Worm (Caenorhabditis elegans): ENCODE measurements around the gene srr-6.

Gene srr-6

DNA sequence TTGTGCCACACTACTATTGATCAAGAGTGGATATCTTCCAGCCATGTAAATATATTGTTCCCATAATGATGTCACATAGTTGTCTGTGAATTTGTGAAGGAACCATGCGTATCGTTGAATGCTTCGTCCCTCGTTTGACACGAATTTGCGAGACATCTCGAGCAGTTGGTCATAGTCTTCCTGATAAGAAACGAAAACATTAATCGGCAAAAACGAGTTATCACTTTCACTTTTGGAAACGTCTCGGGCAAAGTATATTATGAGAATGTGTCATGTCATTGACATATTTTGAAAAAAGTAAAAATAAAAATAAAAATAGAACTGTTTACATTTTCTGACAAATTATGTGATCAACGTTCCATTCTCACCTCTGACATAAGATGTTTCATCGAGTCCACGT is 13.8 kb downstream of the srr-6 start (continued):
- TF ChIP-seq T20F7.1 (GFP tag; optimal IDR thresholded peaks at IDR 0.05): no peak
- no peak for TF ChIP-seq lin-13 (GFP tag; optimal IDR thresholded peaks at IDR 0.05)
- no peak for TF ChIP-seq nhr-76 (tag; optimal IDR thresholded peaks at IDR 0.05)
- no peak for TF ChIP-seq D1046.2 (GFP tag; IDR thresholded peaks at IDR 0.05)
- TF ChIP-seq ctbp-1 (GFP tag; IDR thresholded peaks at IDR 0.05): no peak
- no peak for TF ChIP-seq dmd-9 (GFP tag; IDR thresholded peaks at IDR 0.05)
- no peak for TF ChIP-seq lin-39 (tag; optimal IDR thresholded peaks at IDR 0.05)
- TF ChIP-seq lin-1 (GFP tag; IDR thresholded peaks at IDR 0.05): no peak
- TF ChIP-seq hif-1 (tag; optimal IDR thresholded peaks at IDR 0.05): no peak
- no peak for TF ChIP-seq zag-1 (tag; optimal IDR thresholded peaks at IDR 0.05)
- TF ChIP-seq madf-5 (GFP tag; IDR thresholded peaks at IDR 0.05): no peak
- no peak for TF ChIP-seq nhr-41 (GFP tag; IDR thresholded peaks at IDR 0.05)
- no peak for TF ChIP-seq madf-9 (GFP tag; conservative IDR thresholded peaks at IDR 0.05)
- TF ChIP-seq daf-8 (GFP tag; IDR thresholded peaks at IDR 0.05): no peak
- TF ChIP-seq skn-1 (tag; optimal IDR thresholded peaks at IDR 0.05): no peak
- TF ChIP-seq ceh-44 (GFP tag; IDR thresholded peaks at IDR 0.05): no peak
- no peak for TF ChIP-seq F49E8.2 (tag; optimal IDR thresholded peaks at IDR 0.05; ENCODE audit: borderline replicate concordance)
- no peak for TF ChIP-seq lir-3 (tag; optimal IDR thresholded peaks at IDR 0.05)
- no peak for TF ChIP-seq F10B5.3 (tag; optimal IDR thresholded peaks at IDR 0.05)

DNA sequence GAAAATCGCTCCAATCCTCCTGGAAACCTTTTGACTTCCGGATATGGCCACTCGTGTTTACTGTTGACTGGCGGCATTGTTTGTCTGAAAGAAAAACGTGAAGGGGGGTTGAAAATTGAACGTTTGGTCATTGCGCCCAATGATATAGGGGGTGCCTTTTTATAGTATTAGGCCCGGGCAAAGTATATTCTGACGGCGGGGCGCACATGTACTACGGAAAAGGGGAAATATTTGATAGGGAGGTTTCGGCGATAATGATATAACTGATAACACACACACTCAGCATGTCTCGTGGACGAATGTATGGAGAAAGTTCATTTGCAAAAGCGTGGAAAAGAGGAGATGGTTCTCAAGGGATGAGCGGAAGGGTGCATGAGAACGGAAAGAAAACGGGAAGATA is 15.0 kb downstream of the srr-6 start, which contains the start of gene cpt-4:
cpt-4 (minus strand) TSS at position 84 of the 400 bp plus-strand sequence.
- peak; percentile 34 for TF ChIP-seq nhr-48 (tag; optimal IDR thresholded peaks at IDR 0.05)
- TF ChIP-seq nhr-77 (tag; optimal IDR thresholded peaks at IDR 0.05): no peak
- peak; percentile 81 for TF ChIP-seq dmd-6 (GFP tag; IDR thresholded peaks at IDR 0.05)
- no peak for TF ChIP-seq ztf-11 (tag; optimal IDR thresholded peaks at IDR 0.05)
- peak in 1 of 2 experiments; percentile 76 for TF ChIP-seq mdl-1 (tag; optimal IDR thresholded peaks at IDR 0.05)
- TF ChIP-seq nhr-28 (tag; optimal IDR thresholded peaks at IDR 0.05): peak; percentile 85
- TF ChIP-seq daf-16 (GFP tag; optimal IDR thresholded peaks at IDR 0.05): no peak
- peak; percentile 29 for TF ChIP-seq daf-16 (tag; optimal IDR thresholded peaks at IDR 0.05)
- peak; percentile 83 for TF ChIP-seq hlh-11 (tag; optimal IDR thresholded peaks at IDR 0.05)
- TF ChIP-seq mxl-3 (GFP tag; optimal IDR thresholded peaks at IDR 0.05): peak; percentile 90
- peak; percentile 83 for TF ChIP-seq pqm-1 (tag; optimal IDR thresholded peaks at IDR 0.05)
- peak; percentile 48 for TF ChIP-seq dve-1 (tag; optimal IDR thresholded peaks at IDR 0.05; ENCODE audit: insufficient read depth)
- peak; percentile 41 for TF ChIP-seq nhr-102 (tag; optimal IDR thresholded peaks at IDR 0.05)
- TF ChIP-seq mes-2 (tag; optimal IDR thresholded peaks at IDR 0.05; ENCODE audit: poor library complexity, severe bottlenecking): peak; percentile 22
- no peak for TF ChIP-seq fos-1 (tag; optimal IDR thresholded peaks at IDR 0.05)
- no peak for TF ChIP-seq zip-2 (tag; optimal IDR thresholded peaks at IDR 0.05)
- TF ChIP-seq php-3 (GFP tag; IDR thresholded peaks at IDR 0.05): peak; percentile 41; the same call in 1 of the 2 replicates
- 0 out of 2 replicates have a peak, but pooled peaks have one; percentile 55 for TF ChIP-seq lin-1 (GFP tag; IDR thresholded peaks at IDR 0.05)
- TF ChIP-seq hlh-30 (tag; optimal IDR thresholded peaks at IDR 0.05; ENCODE audit: insufficient read depth): peak; percentile 29

DNA sequence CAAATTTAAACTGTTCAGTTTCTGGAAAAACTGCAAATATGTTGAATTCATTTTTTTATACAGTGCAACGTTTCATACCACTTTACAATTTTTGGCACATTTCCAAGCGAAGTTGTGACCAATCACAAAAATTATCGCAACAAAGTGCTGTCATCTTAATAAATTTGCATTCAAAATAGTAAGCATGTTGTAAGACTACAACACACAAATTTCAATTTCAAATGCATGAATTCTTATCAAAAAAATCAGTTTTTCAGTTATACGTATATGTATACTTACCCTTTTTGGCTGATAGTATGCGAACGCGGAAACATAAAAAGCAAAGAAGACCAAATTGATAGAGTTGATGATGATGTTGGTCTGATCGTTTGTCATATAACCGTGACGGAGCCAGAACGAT is 17.6 kb downstream of the srr-6 start:
- TF ChIP-seq D1046.2 (GFP tag; IDR thresholded peaks at IDR 0.05) (no peak), ces-1 (GFP tag; optimal IDR thresholded peaks at IDR 0.05) (no peak), snpc-1.2 (GFP tag; IDR thresholded peaks at IDR 0.05) (no peak), php-3 (GFP tag; IDR thresholded peaks at IDR 0.05) (peak; percentile 66), nhr-42 (GFP tag; IDR thresholded peaks at IDR 0.05) (no peak), snpc-4 (tag; optimal IDR thresholded peaks at IDR 0.05) (no peak), dpl-1 (GFP tag; optimal IDR thresholded peaks at IDR 0.05) (no peak), R02D3.7 (tag; optimal IDR thresholded peaks at IDR 0.05) (no peak), saeg-2 (GFP tag; IDR thresholded peaks at IDR 0.05) (no peak), jun-1 (tag; optimal IDR thresholded peaks at IDR 0.05) (no peak), F37D6.2 (tag; optimal IDR thresholded peaks at IDR 0.05) (no peak), unc-62 (GFP tag; optimal IDR thresholded peaks at IDR 0.05 in 1 of 2) (no peak), unc-62 (tag; optimal IDR thresholded peaks at IDR 0.05) (no peak), nhr-77 (tag; optimal IDR thresholded peaks at IDR 0.05) (peak; percentile 76), mxl-3 (GFP tag; optimal IDR thresholded peaks at IDR 0.05) (peak; percentile 23), dmd-6 (GFP tag; IDR thresholded peaks at IDR 0.05) (peak; percentile 85), unc-39 (tag; optimal IDR thresholded peaks at IDR 0.05) (no peak), duxl-1 (tag; optimal IDR thresholded peaks at IDR 0.05; ENCODE audit: poor library complexity) (no peak), hlh-11 (tag; optimal IDR thresholded peaks at IDR 0.05) (peak; percentile 82), spr-1 (tag; optimal IDR thresholded peaks at IDR 0.05) (no peak)
